Comparison of ENCODE assay signal across 1 fruit fly cellular context in the genomic region with DNA sequence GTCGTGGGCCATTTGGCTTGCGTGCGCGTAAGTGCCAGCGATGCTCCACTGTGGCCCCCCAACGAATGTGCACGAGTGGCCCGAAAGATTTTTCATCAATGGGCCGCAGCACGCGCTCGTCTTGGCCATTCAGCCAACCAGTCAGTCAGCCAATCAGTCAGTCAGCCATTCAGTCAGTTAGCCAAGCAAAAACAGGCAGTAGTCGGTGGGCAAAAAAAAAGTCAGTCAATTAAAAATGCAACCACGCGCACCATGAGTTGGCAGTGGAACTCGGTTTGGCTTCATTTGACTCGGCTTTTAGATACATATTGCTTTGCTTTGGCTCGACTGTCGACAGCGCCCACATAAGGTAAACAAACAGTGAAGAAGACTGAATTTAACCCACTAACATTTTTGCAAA.
TF ChIP-seq lines count a peak whose summit lies in the region.

No protein-coding gene starts in this region.

TF ChIP-seq in whole organism, embryonic, 481 proteins besides CTCF, POLR2A, EP300 and RAD21 (continued from another document):
- no peak for TF ChIP-seq Nf-YB (GFP tag; optimal IDR thresholded peaks at IDR 0.05; lab: Kevin White, UChicago)
- TF ChIP-seq chinmo (GFP tag; IDR thresholded peaks at IDR 0.05; lab: Robert Waterston, UW; ENCODE audit: partially characterized antibody) = peak; percentile 43; the same call in 1 of the 4 replicates
- peak; percentile 97 for TF ChIP-seq CG8281 (tag; optimal IDR thresholded peaks at IDR 0.05; lab: Kevin White, UChicago)
- TF ChIP-seq row (GFP tag; IDR thresholded peaks at IDR 0.05; lab: Robert Waterston, UW) = peak; percentile 29; the same call in 1 of the 3 replicates
- TF ChIP-seq Bgb (GFP tag; IDR thresholded peaks at IDR 0.05; lab: Robert Waterston, UW; ENCODE audit: partially characterized antibody) = no peak
- no peak for TF ChIP-seq bcd (GFP tag; optimal IDR thresholded peaks at IDR 0.05; lab: Kevin White, UChicago)
- TF ChIP-seq CG5953 (GFP tag; IDR thresholded peaks at IDR 0.05; lab: Robert Waterston, UW) = peak; percentile 7; the same call in 1 of the 2 replicates
- 0 out of 2 replicates have a peak, but pooled peaks have one; percentile 20 for TF ChIP-seq Awh (GFP tag; IDR thresholded peaks at IDR 0.05; lab: Robert Waterston, UW)
- TF ChIP-seq Med (GFP tag; lab: Kevin White, UChicago) = peak; percentile 7
- peak; percentile 37; the same call in 1 of the 2 replicates for TF ChIP-seq CG32532 (GFP tag; IDR thresholded peaks at IDR 0.05; lab: Robert Waterston, UW)
